Worm (Caenorhabditis elegans): ENCODE data around the gene Y69H2.9.
A peak's percentile ranks its signal among the peaks of the same experiment; 100 is the strongest.

The Y69H2.9 gene

DNA sequence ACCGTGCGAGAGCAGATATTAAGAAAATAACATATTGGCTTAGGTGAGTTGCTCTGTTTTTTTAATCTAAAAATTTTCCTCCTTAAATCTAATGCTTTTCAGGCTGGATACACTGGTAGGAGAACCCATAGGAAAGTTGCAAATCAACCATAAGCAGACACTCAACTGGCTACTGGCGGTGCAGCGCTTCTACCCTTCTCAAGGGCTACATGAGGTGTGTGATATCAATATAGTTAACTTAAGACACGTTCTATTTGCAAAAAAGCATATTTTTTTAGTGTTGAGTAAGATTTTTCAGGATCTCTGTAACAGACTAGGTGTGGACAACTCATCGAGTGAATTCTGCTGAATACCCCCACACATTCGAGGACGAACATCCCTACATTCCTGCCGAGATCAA, 6.7 kb downstream of the Y69H2.9 start:
- TF ChIP-seq snpc-1.3 (tag; optimal IDR thresholded peaks at IDR 0.05; ENCODE audit: insufficient read depth): no peak
- TF ChIP-seq nfya-1 (tag; optimal IDR thresholded peaks at IDR 0.05; ENCODE audit: borderline replicate concordance, insufficient read depth): peak; percentile 59
- TF ChIP-seq ceh-58 (GFP tag; IDR thresholded peaks at IDR 0.05): peak; percentile 59; the same call in 1 of the 2 replicates
- peak; percentile 30 for TF ChIP-seq F57C9.4 (tag; optimal IDR thresholded peaks at IDR 0.05)
- TF ChIP-seq F52B5.7 (tag; optimal IDR thresholded peaks at IDR 0.05): no peak
- TF ChIP-seq hrde-1 (tag; optimal IDR thresholded peaks at IDR 0.05; ENCODE audit: borderline replicate concordance): no peak

DNA sequence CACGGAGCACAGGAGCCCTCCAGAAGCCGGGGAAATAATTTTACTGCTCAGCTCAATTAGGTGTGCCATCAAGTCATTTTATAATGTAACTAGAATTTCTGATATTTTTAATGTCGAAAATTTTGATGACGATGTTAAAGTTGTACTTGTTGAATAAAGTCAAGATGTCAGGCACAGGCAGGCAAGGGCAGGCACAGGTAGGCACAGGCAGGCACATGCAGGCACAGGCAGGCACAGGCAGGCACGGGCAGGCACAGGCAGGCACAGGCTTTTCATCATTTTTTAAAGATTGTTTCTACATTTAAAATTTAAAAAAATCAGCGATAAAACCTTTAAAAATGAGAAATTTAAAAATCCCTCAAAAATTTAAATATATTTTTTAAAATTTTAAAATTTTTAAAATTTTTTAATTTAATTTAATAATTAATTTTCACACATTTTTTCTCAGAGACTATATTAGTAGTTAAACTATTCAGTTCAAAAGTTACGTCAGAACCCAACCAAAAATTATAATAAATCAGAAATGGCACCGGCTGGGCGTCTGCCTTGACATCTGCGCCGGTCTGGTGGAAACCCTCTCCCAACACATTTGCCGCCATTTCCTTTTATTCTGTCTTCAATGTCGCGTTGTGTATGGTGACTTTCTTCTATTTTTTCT, 8.0 kb downstream of the Y69H2.9 start, which contains the start of gene Y17D7C.6:
Y17D7C.6 (plus strand) TSS at position 608 of the 658 bp plus-strand sequence.
- no peak for TF ChIP-seq F10E7.11 (tag; optimal IDR thresholded peaks at IDR 0.05)
- TF ChIP-seq ceh-91 (GFP tag; IDR thresholded peaks at IDR 0.05): no peak
- 0 out of 2 replicates have a peak, but pooled peaks have one; percentile 65 for TF ChIP-seq aptf-3 (GFP tag; IDR thresholded peaks at IDR 0.05)
- no peak for TF ChIP-seq snpc-3.4 (tag; optimal IDR thresholded peaks at IDR 0.05)
- TF ChIP-seq sptf-2 (GFP tag; optimal IDR thresholded peaks at IDR 0.05): no peak
- 0 out of 2 replicates have a peak, but pooled peaks have one; percentile 7 for TF ChIP-seq cebp-2 (GFP tag; IDR thresholded peaks at IDR 0.05)
- TF ChIP-seq somi-1 (GFP tag; optimal IDR thresholded peaks at IDR 0.05): no peak
- TF ChIP-seq F49E8.2 (tag; optimal IDR thresholded peaks at IDR 0.05; ENCODE audit: insufficient read depth): no peak
- TF ChIP-seq ztf-28 (GFP tag; IDR thresholded peaks at IDR 0.05): no peak
- TF ChIP-seq B0019.2 (GFP tag; conservative IDR thresholded peaks at IDR 0.05): no peak
- no peak for TF ChIP-seq fkh-3 (tag; optimal IDR thresholded peaks at IDR 0.05)
- TF ChIP-seq Y53F4B.3 (GFP tag; IDR thresholded peaks at IDR 0.05): no peak
- TF ChIP-seq ama-1 (optimal IDR thresholded peaks at IDR 0.05): no peak
- no peak for TF ChIP-seq ama-1 (GFP tag; optimal IDR thresholded peaks at IDR 0.05)
- no peak for TF ChIP-seq nhr-179 (tag; optimal IDR thresholded peaks at IDR 0.05)
- TF ChIP-seq K11D2.4 (GFP tag; IDR thresholded peaks at IDR 0.05): no peak
- no peak for TF ChIP-seq madf-6 (GFP tag; IDR thresholded peaks at IDR 0.05)
- peak; percentile 23; the same call in 1 of the 2 replicates for TF ChIP-seq egl-44 (GFP tag; IDR thresholded peaks at IDR 0.05)
- TF ChIP-seq F37B4.10 (GFP tag; IDR thresholded peaks at IDR 0.05): no peak
- no peak for TF ChIP-seq T26A5.8 (tag; optimal IDR thresholded peaks at IDR 0.05)
- TF ChIP-seq F57A8.1 (GFP tag; optimal IDR thresholded peaks at IDR 0.05): no peak
- peak; percentile 69 for TF ChIP-seq zfh-2 (GFP tag; conservative IDR thresholded peaks at IDR 0.05)
- 0 out of 2 replicates have a peak, but pooled peaks have one; percentile 86 for TF ChIP-seq ceh-58 (GFP tag; IDR thresholded peaks at IDR 0.05)
- TF ChIP-seq hsf-1 (GFP tag; IDR thresholded peaks at IDR 0.05): no peak

DNA sequence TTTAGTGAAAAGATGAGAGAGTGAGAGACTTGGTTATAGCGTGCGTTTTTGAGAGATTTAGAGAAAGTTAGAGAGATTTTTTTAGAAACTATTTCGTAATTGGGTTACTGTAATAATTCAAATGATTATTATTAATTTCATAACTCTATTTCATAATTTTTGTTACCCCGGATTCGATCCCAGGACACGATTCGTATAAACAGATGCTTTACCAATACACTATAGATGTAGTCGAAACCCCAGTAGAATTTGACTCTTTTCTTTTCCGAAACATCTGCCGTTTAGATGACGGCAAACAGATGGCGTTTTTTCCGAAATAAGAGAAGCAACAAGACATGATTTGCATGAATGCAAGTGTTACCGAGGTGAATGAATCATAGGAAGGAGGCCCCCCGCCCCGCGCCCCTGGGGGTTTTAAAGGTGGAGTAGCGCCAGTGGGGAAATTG, 8.7 kb downstream of the Y69H2.9 start:
- TF ChIP-seq Y53G8AR.9 (GFP tag; conservative IDR thresholded peaks at IDR 0.05) (no peak), hlh-12 (tag; optimal IDR thresholded peaks at IDR 0.05) (peak; percentile 14), rpc-1 (optimal IDR thresholded peaks at IDR 0.05) (peak; percentile 3), rpc-1 (tag; optimal IDR thresholded peaks at IDR 0.05) (peak; percentile 61), ceh-27 (GFP tag; optimal IDR thresholded peaks at IDR 0.05) (no peak), B0261.1 (tag; optimal IDR thresholded peaks at IDR 0.05) (peak; percentile 26), nhr-120 (GFP tag; IDR thresholded peaks at IDR 0.05) (peak; percentile 86; the same call in 1 of the 2 replicates), ceh-58 (GFP tag; IDR thresholded peaks at IDR 0.05) (peak; percentile 86; the same call in 1 of the 2 replicates), cebp-1 (GFP tag; IDR thresholded peaks at IDR 0.05) (peak; percentile 38; the same call in 1 of the 2 replicates), cebp-1 (tag; optimal IDR thresholded peaks at IDR 0.05) (no peak), tbp1 (GFP tag; optimal IDR thresholded peaks at IDR 0.05) (peak; percentile 70), aptf-3 (GFP tag; IDR thresholded peaks at IDR 0.05) (peak; percentile 74; the same call in 1 of the 2 replicates)
